In genomic region chrIII:10810837-10811814, ce11 we compare ENCODE assay signal across 4 worm cellular contexts.
A peak's percentile ranks its signal among the peaks of the same experiment; 100 is the strongest.
TF ChIP-seq lines count a peak whose summit lies in the region.

No protein-coding gene starts in this region.

TF ChIP-seq in whole organism, L1 larva, 84 proteins besides CTCF, POLR2A, EP300 and RAD21 (continued from another document):
- peak; percentile 20 for TF ChIP-seq nhr-85 (tag; lab: Kevin White, UChicago)
- TF ChIP-seq mef-2 (tag; optimal IDR thresholded peaks at IDR 0.05; lab: Kevin White, UChicago) = no peak
- TF ChIP-seq ets-5 (GFP tag; IDR thresholded peaks at IDR 0.05; lab: Robert Waterston, UW) = no peak
- peak; percentile 33 for TF ChIP-seq rnt-1 (tag; optimal IDR thresholded peaks at IDR 0.05; lab: Kevin White, UChicago)
- TF ChIP-seq efl-1 (optimal IDR thresholded peaks at IDR 0.05; lab: Kevin White, UChicago) = peak in 1 of 2 experiments; percentile 42
- TF ChIP-seq efl-1 (GFP tag; optimal IDR thresholded peaks at IDR 0.05 in 1 of 2; lab: Kevin White, UChicago) = no peak
- peak; percentile 22 for TF ChIP-seq nhr-90 (tag; optimal IDR thresholded peaks at IDR 0.05; lab: Kevin White, UChicago; ENCODE audit: poor library complexity)
TF ChIP-seq in whole organism, L1 larva: peak in this region for 17.

TF ChIP-seq in whole organism, L4 larva, 104 proteins besides CTCF, POLR2A, EP300 and RAD21 (continued from another document and continues in another):
- TF ChIP-seq daf-12 (tag; optimal IDR thresholded peaks at IDR 0.05; lab: Kevin White, UChicago) (no peak), ceh-32 (tag; optimal IDR thresholded peaks at IDR 0.05; lab: Kevin White, UChicago; ENCODE audit: poor library complexity) (no peak), hif-1 (tag; optimal IDR thresholded peaks at IDR 0.05; lab: Kevin White, UChicago) (peak in 1 of 2 experiments; percentile 15), gei-8 (GFP tag; optimal IDR thresholded peaks at IDR 0.05; lab: Kevin White, UChicago) (no peak), duxl-1 (tag; optimal IDR thresholded peaks at IDR 0.05; lab: Kevin White, UChicago; ENCODE audit: poor library complexity) (no peak), nhr-28 (tag; optimal IDR thresholded peaks at IDR 0.05; lab: Kevin White, UChicago) (no peak), R02D3.7 (tag; optimal IDR thresholded peaks at IDR 0.05; lab: Kevin White, UChicago) (no peak), ces-1 (GFP tag; optimal IDR thresholded peaks at IDR 0.05; lab: Kevin White, UChicago) (no peak), nhr-77 (tag; optimal IDR thresholded peaks at IDR 0.05; lab: Kevin White, UChicago) (no peak), daf-16 (GFP tag; optimal IDR thresholded peaks at IDR 0.05; lab: Kevin White, UChicago) (no peak), daf-16 (tag; optimal IDR thresholded peaks at IDR 0.05; lab: Kevin White, UChicago) (no peak), zfp-3 (GFP tag; conservative IDR thresholded peaks at IDR 0.05; lab: Robert Waterston, UW) (0 out of 2 replicates have a peak, but pooled peaks have one; percentile 38), ceh-44 (GFP tag; IDR thresholded peaks at IDR 0.05; lab: Robert Waterston, UW) (peak; percentile 57; the same call in 1 of the 2 replicates), lsy-2 (tag; optimal IDR thresholded peaks at IDR 0.05; lab: Kevin White, UChicago) (peak in 1 of 2 experiments; percentile 26), lin-1 (GFP tag; IDR thresholded peaks at IDR 0.05; lab: Robert Waterston, UW) (0 out of 2 replicates have a peak, but pooled peaks have one; percentile 29), lin-13 (GFP tag; optimal IDR thresholded peaks at IDR 0.05; lab: Kevin White, UChicago) (no peak), mes-2 (tag; optimal IDR thresholded peaks at IDR 0.05; lab: Kevin White, UChicago; ENCODE audit: poor library complexity, severe bottlenecking) (peak; percentile 68), nhr-10 (tag; optimal IDR thresholded peaks at IDR 0.05; lab: Kevin White, UChicago) (no peak), cey-2 (tag; optimal IDR thresholded peaks at IDR 0.05; lab: Kevin White, UChicago; ENCODE audit: borderline replicate concordance, insufficient read depth) (no peak), zip-11 (GFP tag; IDR thresholded peaks at IDR 0.05; lab: Robert Waterston, UW) (no peak), ztf-7 (tag; optimal IDR thresholded peaks at IDR 0.05; lab: Kevin White, UChicago) (no peak), zip-2 (tag; optimal IDR thresholded peaks at IDR 0.05; lab: Kevin White, UChicago) (no peak), dmd-9 (GFP tag; IDR thresholded peaks at IDR 0.05; lab: Robert Waterston, UW) (0 out of 2 replicates have a peak, but pooled peaks have one; percentile 16), fkh-10 (GFP tag; optimal IDR thresholded peaks at IDR 0.05; lab: Kevin White, UChicago) (no peak), D1046.2 (GFP tag; IDR thresholded peaks at IDR 0.05; lab: Robert Waterston, UW) (no peak), attf-4 (tag; optimal IDR thresholded peaks at IDR 0.05; lab: Kevin White, UChicago) (no peak), egl-27 (tag; optimal IDR thresholded peaks at IDR 0.05; lab: Kevin White, UChicago) (no peak), jun-1 (tag; optimal IDR thresholded peaks at IDR 0.05; lab: Kevin White, UChicago) (no peak), mxl-3 (GFP tag; optimal IDR thresholded peaks at IDR 0.05; lab: Kevin White, UChicago) (no peak), spr-3 (GFP tag; optimal IDR thresholded peaks at IDR 0.05; lab: Kevin White, UChicago) (no peak), dpl-1 (GFP tag; optimal IDR thresholded peaks at IDR 0.05; lab: Kevin White, UChicago) (no peak), Y105C5A.15 (GFP tag; IDR thresholded peaks at IDR 0.05; lab: Robert Waterston, UW) (peak; percentile 78; the same call in 1 of the 2 replicates), unc-130 (GFP tag; optimal IDR thresholded peaks at IDR 0.05; lab: Kevin White, UChicago) (peak; percentile 24), nhr-48 (tag; optimal IDR thresholded peaks at IDR 0.05; lab: Kevin White, UChicago) (no peak), zfp-2 (tag; optimal IDR thresholded peaks at IDR 0.05; lab: Kevin White, UChicago) (no peak), F10B5.3 (tag; optimal IDR thresholded peaks at IDR 0.05; lab: Kevin White, UChicago) (no peak), hmg-1.1 (GFP tag; IDR thresholded peaks at IDR 0.05; lab: Robert Waterston, UW) (no peak), ceh-62 (tag; optimal IDR thresholded peaks at IDR 0.05; lab: Kevin White, UChicago) (no peak), skn-1 (tag; optimal IDR thresholded peaks at IDR 0.05; lab: Kevin White, UChicago) (no peak), ceh-82 (tag; optimal IDR thresholded peaks at IDR 0.05; lab: Kevin White, UChicago) (no peak), snpc-1.2 (GFP tag; IDR thresholded peaks at IDR 0.05; lab: Robert Waterston, UW) (0 out of 2 replicates have a peak, but pooled peaks have one; percentile 37)

TF ChIP-seq in whole organism, late embryonic, 69 proteins besides CTCF, POLR2A, EP300 and RAD21 (continued from another document):
- TF ChIP-seq unc-3 (GFP tag; conservative IDR thresholded peaks at IDR 0.05; lab: Robert Waterston, UW) (no peak), unc-3 (tag; optimal IDR thresholded peaks at IDR 0.05; lab: Kevin White, UChicago) (peak; percentile 40), ama-1 (optimal IDR thresholded peaks at IDR 0.05; lab: Kevin White, UChicago) (no peak), elt-2 (tag; optimal IDR thresholded peaks at IDR 0.05; lab: Kevin White, UChicago) (peak; percentile 18), pat-9 (tag; optimal IDR thresholded peaks at IDR 0.05; lab: Kevin White, UChicago) (no peak), npax-4 (tag; optimal IDR thresholded peaks at IDR 0.05; lab: Kevin White, UChicago) (no peak), eyg-1 (tag; optimal IDR thresholded peaks at IDR 0.05; lab: Kevin White, UChicago) (no peak), zip-5 (tag; optimal IDR thresholded peaks at IDR 0.05; lab: Kevin White, UChicago) (peak; percentile 72), dve-1 (tag; optimal IDR thresholded peaks at IDR 0.05; lab: Kevin White, UChicago) (no peak), sox-4 (tag; optimal IDR thresholded peaks at IDR 0.05; lab: Kevin White, UChicago) (no peak), hlh-30 (tag; optimal IDR thresholded peaks at IDR 0.05; lab: Kevin White, UChicago; ENCODE audit: insufficient read depth) (no peak), T23F11.4 (GFP tag; optimal IDR thresholded peaks at IDR 0.05; lab: Kevin White, UChicago) (no peak), Y22D7AL.16 (tag; optimal IDR thresholded peaks at IDR 0.05; lab: Kevin White, UChicago) (no peak), ceh-24 (tag; optimal IDR thresholded peaks at IDR 0.05; lab: Kevin White, UChicago) (no peak), pax-1 (tag; optimal IDR thresholded peaks at IDR 0.05; lab: Kevin White, UChicago) (no peak), odd-2 (tag; optimal IDR thresholded peaks at IDR 0.05; lab: Kevin White, UChicago) (no peak), ceh-22 (tag; optimal IDR thresholded peaks at IDR 0.05; lab: Kevin White, UChicago) (no peak), ref-2 (tag; optimal IDR thresholded peaks at IDR 0.05; lab: Kevin White, UChicago) (peak; percentile 83), ceh-2 (tag; optimal IDR thresholded peaks at IDR 0.05; lab: Kevin White, UChicago) (peak; percentile 82), che-1 (tag; optimal IDR thresholded peaks at IDR 0.05; lab: Kevin White, UChicago) (no peak), rnt-1 (tag; optimal IDR thresholded peaks at IDR 0.05; lab: Kevin White, UChicago) (peak; percentile 79), lin-11 (tag; optimal IDR thresholded peaks at IDR 0.05; lab: Kevin White, UChicago) (no peak), nhr-11 (tag; optimal IDR thresholded peaks at IDR 0.05; lab: Kevin White, UChicago) (no peak), hlh-13 (GFP tag; optimal IDR thresholded peaks at IDR 0.05; lab: Kevin White, UChicago) (no peak)

TF ChIP-seq in whole organism, young adult, 124 proteins besides CTCF, POLR2A, EP300 and RAD21 (continued from another document):
- TF ChIP-seq madf-10 (tag; optimal IDR thresholded peaks at IDR 0.05; lab: Kevin White, UChicago) (no peak), cebp-2 (GFP tag; IDR thresholded peaks at IDR 0.05; lab: Robert Waterston, UW) (0 out of 2 replicates have a peak, but pooled peaks have one; percentile 58), ztf-18 (tag; optimal IDR thresholded peaks at IDR 0.05; lab: Kevin White, UChicago) (no peak), F39B2.1 (GFP tag; IDR thresholded peaks at IDR 0.05; lab: Robert Waterston, UW) (peak; percentile 70; the same call in 1 of the 2 replicates), ekl-4 (GFP tag; IDR thresholded peaks at IDR 0.05; lab: Robert Waterston, UW) (peak; percentile 85), somi-1 (GFP tag; optimal IDR thresholded peaks at IDR 0.05; lab: Kevin White, UChicago) (no peak), lag-1 (GFP tag; IDR thresholded peaks at IDR 0.05; lab: Robert Waterston, UW) (no peak), egrh-3 (GFP tag; IDR thresholded peaks at IDR 0.05; lab: Robert Waterston, UW) (peak; percentile 71; the same call in 1 of the 2 replicates), lin-35 (GFP tag; optimal IDR thresholded peaks at IDR 0.05; lab: Kevin White, UChicago) (peak in 1 of 3 experiments; percentile 3), madf-8 (GFP tag; conservative IDR thresholded peaks at IDR 0.05; lab: Robert Waterston, UW) (peak; percentile 58), xnd-1 (tag; optimal IDR thresholded peaks at IDR 0.05; lab: Kevin White, UChicago) (peak; percentile 0), F10E7.11 (tag; optimal IDR thresholded peaks at IDR 0.05; lab: Kevin White, UChicago) (no peak), F49E8.2 (tag; optimal IDR thresholded peaks at IDR 0.05; lab: Kevin White, UChicago; ENCODE audit: insufficient read depth) (no peak), sea-2 (GFP tag; IDR thresholded peaks at IDR 0.05; lab: Robert Waterston, UW) (no peak), lin-54 (GFP tag; optimal IDR thresholded peaks at IDR 0.05; lab: Kevin White, UChicago) (peak; percentile 56), ztf-28 (GFP tag; IDR thresholded peaks at IDR 0.05; lab: Robert Waterston, UW) (peak; percentile 9; the same call in 1 of the 2 replicates), cebp-1 (GFP tag; IDR thresholded peaks at IDR 0.05; lab: Robert Waterston, UW) (no peak), cebp-1 (tag; optimal IDR thresholded peaks at IDR 0.05; lab: Kevin White, UChicago) (peak; percentile 15)
